Worm (Caenorhabditis elegans) whole organism, midembryonic: ENCODE data around the gene F45E1.1.

Experiments
- T22C8.4 ChIP-seq: fragments of 200-800 bp; sonication (Bioruptor generic); IDR thresholded peaks from 2 replicates; pipeline ENCODE4 v1.3.6; 2022; ENCODE audit warnings: missing genetic modification characterization, missing compliant biosample characterization
- cog-1 ChIP-seq: sonication (generic microtip); optimal IDR thresholded peaks from 2 replicates; lab custom pipeline; 2016; ENCODE audit warnings: missing genetic modification characterization, missing compliant biosample characterization
- flt-1 ChIP-seq: fragments of 200-800 bp; sonication (Bioruptor generic); IDR thresholded peaks from 2 replicates; pipeline ENCODE4 v1.3.6; 2022; ENCODE audit warnings: missing genetic modification characterization, missing compliant biosample characterization
- klf-2 ChIP-seq: fragments of 200-800 bp; sonication (Bioruptor generic); conservative IDR thresholded peaks from 2 replicates; pipeline ENCODE4 v1.3.6; 2022; ENCODE audit warnings: missing genetic modification reagents, missing genetic modification characterization, missing compliant biosample characterization
- tab-1 ChIP-seq: fragments of 200-800 bp; sonication (Bioruptor generic); IDR thresholded peaks from 2 replicates; pipeline ENCODE4 v1.3.6; 2022; ENCODE audit warnings: missing genetic modification characterization, missing compliant biosample characterization
- ztf-29 ChIP-seq: fragments of 200-800 bp; sonication (Bioruptor generic); IDR thresholded peaks from 2 replicates; pipeline ENCODE4 v1.3.6; 2022; ENCODE audit warnings: missing genetic modification reagents, missing genetic modification characterization, missing compliant biosample characterization

DNA sequence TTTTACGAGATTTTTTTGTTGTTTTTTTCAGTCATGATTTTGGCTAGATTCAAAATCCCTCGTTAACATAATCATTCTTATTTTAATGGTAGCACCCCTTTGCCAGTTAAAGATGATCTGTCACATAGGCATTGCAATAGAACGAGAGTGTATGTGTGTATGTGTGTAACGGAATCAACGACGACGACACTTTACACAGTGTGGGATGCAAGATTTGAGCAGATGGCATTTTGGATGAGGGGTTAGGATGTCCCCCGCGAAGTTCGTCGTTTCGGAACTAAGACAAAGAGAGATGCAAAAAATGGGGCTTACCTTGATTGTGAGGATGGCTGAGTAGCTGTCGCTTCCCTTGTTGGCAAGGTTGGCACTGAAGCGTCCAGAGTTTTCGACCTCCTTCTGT, 48.6 kb downstream of the F45E1.1 start:
- TF ChIP-seq ztf-29 (no peak), cog-1 (tag; lab: Kevin White, UChicago) (no peak), klf-2 (GFP tag; lab: Robert Waterston, UW) (no peak), T22C8.4 (GFP tag; lab: Robert Waterston, UW) (no peak), tab-1 (GFP tag; lab: Robert Waterston, UW) (no peak), flt-1 (GFP tag; lab: Robert Waterston, UW) (no peak)
